Fruit fly (Drosophila melanogaster) whole organism, embryonic: Measurements from ENCODE around the gene CG4074.

Source experiments
- Blimp-1 ChIP-seq: fragments of 200-800 bp; sonication (Bioruptor generic); optimal IDR thresholded peaks from 3 replicates; lab custom pipeline; 2018; ENCODE audit warnings: missing biosample characterization, missing genetic modification characterization, mild to moderate bottlenecking, moderate library complexity, missing genetic modification reagents
- C15 ChIP-seq: fragments of 200-800 bp; sonication (Bioruptor generic); IDR thresholded peaks from 3 replicates; pipeline ENCODE4 v1.3.6; 2022; ENCODE audit warnings: missing biosample characterization, missing genetic modification characterization
- CG11723 ChIP-seq: fragments of 200-800 bp; sonication (Bioruptor generic); optimal IDR thresholded peaks from 2 replicates; lab custom pipeline; 2017; ENCODE audit warnings: missing biosample characterization, mild to moderate bottlenecking, missing genetic modification characterization
- CG12219 ChIP-seq: fragments of 200-800 bp; sonication (Bioruptor generic); optimal IDR thresholded peaks from 3 replicates; lab custom pipeline; 2018; ENCODE audit warnings: missing biosample characterization, mild to moderate bottlenecking, missing genetic modification characterization
- CG14667 ChIP-seq: fragments of 200-800 bp; sonication (Bioruptor generic); IDR thresholded peaks from 2 replicates; pipeline ENCODE4 v1.3.6; 2022; ENCODE audit warnings: missing biosample characterization, missing genetic modification characterization
- CG15073 ChIP-seq: fragments of 200-800 bp; sonication (Bioruptor generic); optimal IDR thresholded peaks from 2 replicates; lab custom pipeline; 2016; ENCODE audit warnings: missing biosample characterization, missing genetic modification characterization
- CG18599 ChIP-seq: fragments of 200-800 bp; sonication (Bioruptor generic); optimal IDR thresholded peaks from 3 replicates; lab custom pipeline; 2017; ENCODE audit warnings: missing biosample characterization, missing genetic modification characterization, mild to moderate bottlenecking, moderate library complexity, missing genetic modification reagents
- CG4282 ChIP-seq: fragments of 200-800 bp; sonication (Bioruptor generic); optimal IDR thresholded peaks from 2 replicates; lab custom pipeline; 2016; ENCODE audit warnings: missing biosample characterization, missing genetic modification characterization
- CG5953 ChIP-seq: fragments of 200-800 bp; sonication (Bioruptor generic); IDR thresholded peaks from 2 replicates; pipeline ENCODE4 v1.3.6; 2022; ENCODE audit warnings: missing biosample characterization, missing genetic modification characterization
- CG6175 ChIP-seq: fragments of 200-800 bp; sonication (Bioruptor generic); IDR thresholded peaks from 3 replicates; pipeline ENCODE4 v1.3.6; 2022; ENCODE audit warnings: missing biosample characterization, missing genetic modification characterization
- CG6765 ChIP-seq: fragments of 200-800 bp; sonication (Bioruptor generic); optimal IDR thresholded peaks from 3 replicates; lab custom pipeline; 2017; ENCODE audit warnings: missing biosample characterization, mild to moderate bottlenecking, missing genetic modification characterization
- CG7271 ChIP-seq: fragments of 200-800 bp; sonication (Bioruptor generic); optimal IDR thresholded peaks from 2 replicates; lab custom pipeline; 2018; ENCODE audit warnings: missing biosample characterization, mild to moderate bottlenecking, missing genetic modification characterization, moderate library complexity
- CG7987 ChIP-seq: fragments of 200-800 bp; sonication (Bioruptor generic); optimal IDR thresholded peaks from 2 replicates; lab custom pipeline; 2018; ENCODE audit warnings: missing biosample characterization, mild to moderate bottlenecking, missing genetic modification characterization, moderate library complexity
- CG8290 ChIP-seq, 3 experiments: fragments of 200-800 bp; sonication (Bioruptor generic); optimal IDR thresholded peaks; 2 replicates each; lab custom pipeline; 2016 to 2019; ENCODE audit warnings: missing biosample characterization in 3 of 3, missing genetic modification characterization in 3 of 3, mild to moderate bottlenecking in 2 of 3, moderate library complexity in 1 of 3
- D19B ChIP-seq: fragments of 200-800 bp; sonication (Bioruptor generic); optimal IDR thresholded peaks from 2 replicates; lab custom pipeline; 2017; ENCODE audit warnings: missing biosample characterization, mild to moderate bottlenecking, missing genetic modification characterization
- Dbx ChIP-seq: fragments of 200-800 bp; sonication (Bioruptor generic); IDR thresholded peaks from 3 replicates; pipeline ENCODE4 v1.3.6; 2022; ENCODE audit warnings: missing biosample characterization, missing genetic modification characterization
- Deaf1 ChIP-seq: fragments of 200-800 bp; optimal IDR thresholded peaks from 3 replicates; lab custom pipeline; 2019; ENCODE audit warnings: missing biosample characterization, mild to moderate bottlenecking, missing genetic modification characterization, moderate library complexity
- Dfd ChIP-seq, 2 experiments: fragments of >200 bp; optimal IDR thresholded peaks; 2 replicates each; lab custom pipeline; 2017; ENCODE audit warnings: missing biosample characterization in 2 of 2, missing genetic modification characterization in 2 of 2
- Ets65A ChIP-seq: fragments of 200-800 bp; sonication (Bioruptor generic); peaks from one replicate; lab custom pipeline; 2016; ENCODE audit warnings: missing biosample characterization, missing genetic modification characterization
- Hey ChIP-seq: fragments of 200-800 bp; sonication (Bioruptor generic); optimal IDR thresholded peaks from 3 replicates; lab custom pipeline; 2018; ENCODE audit warnings: missing biosample characterization, mild to moderate bottlenecking, missing genetic modification characterization
- Lhr ChIP-seq: fragments of 200-800 bp; sonication (Bioruptor generic); optimal IDR thresholded peaks from 3 replicates; lab custom pipeline; 2017; ENCODE audit warnings: mild to moderate bottlenecking, missing biosample characterization, missing genetic modification reagents, missing genetic modification characterization
- Lpt ChIP-seq: fragments of >200 bp; optimal IDR thresholded peaks from 2 replicates; lab custom pipeline; 2018; ENCODE audit warnings: missing biosample characterization, missing genetic modification characterization
- MBD-R2 ChIP-seq: fragments of 200-800 bp; sonication (Bioruptor generic); IDR thresholded peaks from 2 replicates; pipeline ENCODE4 v1.3.6; 2022; ENCODE audit warnings: missing biosample characterization, missing genetic modification characterization
- Med ChIP-seq: fragments of 200-800 bp; sonication (Bioruptor generic); peaks from one replicate; lab custom pipeline; 2016; ENCODE audit warnings: missing biosample characterization, missing genetic modification characterization, mild to moderate bottlenecking, inconsistent platforms, moderate library complexity
- NK7.1 ChIP-seq: fragments of 200-800 bp; sonication (Bioruptor generic); optimal IDR thresholded peaks from 3 replicates; lab custom pipeline; 2016; ENCODE audit warnings: missing biosample characterization, missing genetic modification characterization
- Nf-YB ChIP-seq: fragments of 200-800 bp; sonication (Bioruptor generic); optimal IDR thresholded peaks from 3 replicates; lab custom pipeline; 2019; ENCODE audit warnings: missing biosample characterization, mild to moderate bottlenecking, missing genetic modification characterization, moderate library complexity
- NfI ChIP-seq: fragments of 200-800 bp; sonication (Bioruptor generic); optimal IDR thresholded peaks from 3 replicates; lab custom pipeline; 2018; ENCODE audit warnings: missing biosample characterization, mild to moderate bottlenecking, missing genetic modification characterization, moderate library complexity
- Opbp ChIP-seq: fragments of 200-800 bp; sonication (Bioruptor generic); IDR thresholded peaks from 3 replicates; pipeline ENCODE4 v1.3.6; 2022; ENCODE audit warnings: missing biosample characterization, missing genetic modification characterization; ENCODE audit not compliant: partially characterized antibody
- Six4 ChIP-seq: fragments of 200-800 bp; sonication (Bioruptor generic); optimal IDR thresholded peaks from 2 replicates; lab custom pipeline; 2016; ENCODE audit warnings: missing biosample characterization, missing genetic modification characterization
- ab ChIP-seq: fragments of 200-800 bp; sonication (Bioruptor generic); optimal IDR thresholded peaks from 2 replicates; lab custom pipeline; 2016; ENCODE audit warnings: missing biosample characterization, missing genetic modification characterization
- danr ChIP-seq: fragments of 200-800 bp; sonication (Bioruptor generic); IDR thresholded peaks from 2 replicates; pipeline ENCODE4 v1.3.6; 2022; ENCODE audit warnings: missing biosample characterization, missing genetic modification characterization
- disco-r ChIP-seq: fragments of 200-800 bp; sonication (Bioruptor generic); optimal IDR thresholded peaks from 2 replicates; lab custom pipeline; 2016; ENCODE audit warnings: missing biosample characterization, missing genetic modification characterization
- en ChIP-seq: fragments of 200-800 bp; sonication (Bioruptor generic); optimal IDR thresholded peaks from 2 replicates; lab custom pipeline; 2016; ENCODE audit warnings: missing biosample characterization, missing genetic modification characterization
- ftz-f1 ChIP-seq: fragments of 200-800 bp; sonication (Bioruptor generic); optimal IDR thresholded peaks from 2 replicates; lab custom pipeline; 2016; ENCODE audit warnings: missing biosample characterization, missing genetic modification characterization
- gce ChIP-seq: fragments of 200-800 bp; sonication (Bioruptor generic); IDR thresholded peaks from 3 replicates; pipeline ENCODE4 v1.3.6; 2022; ENCODE audit warnings: missing biosample characterization, missing genetic modification characterization
- hb ChIP-seq: fragments of 200-800 bp; sonication (Bioruptor generic); IDR thresholded peaks from 3 replicates; pipeline ENCODE4 v1.3.6; 2022; ENCODE audit warnings: missing biosample characterization, missing genetic modification characterization; ENCODE audit not compliant: partially characterized antibody
- klu ChIP-seq: fragments of 200-800 bp; sonication (Bioruptor generic); IDR thresholded peaks from 2 replicates; pipeline ENCODE4 v1.3.6; 2022; ENCODE audit warnings: missing biosample characterization, missing genetic modification characterization
- lab ChIP-seq: fragments of 200-800 bp; sonication (Bioruptor generic); optimal IDR thresholded peaks from 3 replicates; lab custom pipeline; 2017; ENCODE audit warnings: missing biosample characterization, missing genetic modification characterization, mild to moderate bottlenecking, moderate library complexity, missing genetic modification reagents
- nerfin-1 ChIP-seq: fragments of 200-800 bp; sonication (Bioruptor generic); optimal IDR thresholded peaks from 3 replicates; lab custom pipeline; 2019; ENCODE audit warnings: missing biosample characterization, mild to moderate bottlenecking, missing genetic modification characterization, moderate library complexity
- pfk ChIP-seq: fragments of 200-800 bp; sonication (Bioruptor generic); optimal IDR thresholded peaks from 2 replicates; lab custom pipeline; 2018; ENCODE audit warnings: missing biosample characterization, mild to moderate bottlenecking, missing genetic modification characterization, moderate library complexity
- pros ChIP-seq: fragments of 200-800 bp; sonication (Bioruptor generic); optimal IDR thresholded peaks from 3 replicates; lab custom pipeline; 2019; ENCODE audit warnings: missing biosample characterization, mild to moderate bottlenecking, missing genetic modification characterization, moderate library complexity
- pum ChIP-seq: fragments of 200-800 bp; sonication (Bioruptor generic); optimal IDR thresholded peaks from 2 replicates; lab custom pipeline; 2016; ENCODE audit warnings: missing biosample characterization, missing genetic modification characterization
- sens ChIP-seq: fragments of 200-800 bp; sonication (Bioruptor generic); peaks from one replicate; lab custom pipeline; 2016; ENCODE audit warnings: missing biosample characterization, missing genetic modification characterization
- seq ChIP-seq: fragments of 200-800 bp; sonication (Bioruptor generic); IDR thresholded peaks from 2 replicates; pipeline ENCODE4 v1.3.6; 2022; ENCODE audit warnings: missing biosample characterization, missing genetic modification characterization
- slbo ChIP-seq: fragments of 200-800 bp; sonication (Bioruptor generic); IDR thresholded peaks from 2 replicates; pipeline ENCODE4 v1.3.6; 2022; ENCODE audit warnings: missing biosample characterization, missing genetic modification characterization
- trem ChIP-seq: fragments of 200-800 bp; optimal IDR thresholded peaks from 3 replicates; lab custom pipeline; 2019; ENCODE audit warnings: missing biosample characterization, mild to moderate bottlenecking, missing genetic modification characterization, moderate library complexity
- vfl ChIP-seq: fragments of 200-800 bp; sonication (Bioruptor generic); optimal IDR thresholded peaks from 2 replicates; lab custom pipeline; 2016; ENCODE audit warnings: missing biosample characterization, missing genetic modification characterization
- z ChIP-seq: fragments of 200-800 bp; sonication (Bioruptor generic); IDR thresholded peaks from 3 replicates; pipeline ENCODE4 v1.3.6; 2022; ENCODE audit warnings: missing biosample characterization, missing genetic modification characterization
- zf30C ChIP-seq: fragments of 200-800 bp; sonication (Bioruptor generic); optimal IDR thresholded peaks from 3 replicates; lab custom pipeline; 2018; ENCODE audit warnings: missing biosample characterization, mild to moderate bottlenecking, missing genetic modification characterization

Gene CG4074

dm6 chr3L:20798325-20798846 lies 29.1 kb upstream of the CG4074 start, which contains the start of the genes CG3698 and tzn (continued):
- peak; percentile 98 for TF ChIP-seq lab (GFP tag; lab: Kevin White, UChicago)
- peak; percentile 92 for TF ChIP-seq C15 (GFP tag; lab: Robert Waterston, UW)
- TF ChIP-seq vfl = peak; percentile 67
- peak; percentile 38 for TF ChIP-seq CG4282
- TF ChIP-seq D19B (GFP tag; lab: Kevin White, UChicago) = peak; percentile 86
- peak; percentile 96 for TF ChIP-seq MBD-R2 (GFP tag; lab: Robert Waterston, UW)
- peak; percentile 97 for TF ChIP-seq CG6765
- TF ChIP-seq Blimp-1 (GFP tag; lab: Kevin White, UChicago) = no peak
- peak; percentile 80 for TF ChIP-seq disco-r (GFP tag; lab: Kevin White, UChicago)
- peak; percentile 92 for TF ChIP-seq sens (GFP tag; lab: Kevin White, UChicago)
- no peak for TF ChIP-seq Lpt (GFP tag; lab: Kevin White, UChicago)
- peak; percentile 66 for TF ChIP-seq pum
- TF ChIP-seq Lhr (GFP tag; lab: Kevin White, UChicago) = peak; percentile 99
- TF ChIP-seq NK7.1 (GFP tag; lab: Kevin White, UChicago) = peak; percentile 72
- no peak for TF ChIP-seq Dfd (GFP tag; optimal IDR thresholded peaks at IDR 0.05; lab: Kevin White, UChicago)
- peak; percentile 98 for TF ChIP-seq NfI (GFP tag; lab: Kevin White, UChicago)
- TF ChIP-seq CG18599 (GFP tag; lab: Kevin White, UChicago) = peak; percentile 93
- TF ChIP-seq slbo (GFP tag; lab: Robert Waterston, UW) = peak; percentile 96
- TF ChIP-seq danr (GFP tag; lab: Robert Waterston, UW) = peak; percentile 67
- peak; percentile 85 for TF ChIP-seq en

DNA sequence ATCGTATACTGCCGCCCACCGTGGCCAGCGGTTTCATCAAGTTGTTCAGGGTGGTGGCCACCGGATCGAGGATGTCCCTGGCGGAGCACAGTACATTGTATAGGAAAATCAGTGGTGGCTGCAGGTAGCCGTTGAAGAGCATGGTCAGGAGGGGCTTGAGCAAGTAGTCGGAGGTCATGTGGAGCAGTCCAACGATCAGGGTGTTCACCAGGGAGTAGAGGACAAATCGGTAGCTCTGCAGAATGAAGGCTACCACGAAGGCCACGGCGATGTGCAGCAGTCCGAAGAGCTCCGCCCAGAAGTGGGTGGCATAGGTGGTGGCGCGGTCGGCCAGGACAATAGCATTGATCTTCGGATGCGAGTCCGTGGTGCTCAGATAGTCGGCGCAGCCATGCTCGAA lies 28.1 kb upstream of the CG4074 start:
- TF ChIP-seq CG6175 (0 out of 3 replicates have a peak, but pooled peaks have one; percentile 20), sens (GFP tag; lab: Kevin White, UChicago) (peak; percentile 11), CG7987 (GFP tag; lab: Kevin White, UChicago) (no peak), CG5953 (0 out of 2 replicates have a peak, but pooled peaks have one; percentile 11), CG11723 (GFP tag; lab: Kevin White, UChicago) (no peak), Ets65A (GFP tag; lab: Kevin White, UChicago) (peak; percentile 93), Med (GFP tag; lab: Kevin White, UChicago) (peak; percentile 44), Dbx (0 out of 3 replicates have a peak, but pooled peaks have one; percentile 13), CG15073 (GFP tag; lab: Kevin White, UChicago) (no peak)

- TF ChIP-seq Deaf1 (tag; lab: Kevin White, UChicago) (no peak), CG7271 (tag; lab: Kevin White, UChicago) (no peak), ab (GFP tag; lab: Kevin White, UChicago) (no peak), trem (tag; lab: Kevin White, UChicago) (no peak), CG12219 (GFP tag; lab: Kevin White, UChicago) (no peak), CG14667 (GFP tag; lab: Robert Waterston, UW) (no peak), CG6765 (no peak), Six4 (GFP tag; lab: Kevin White, UChicago) (peak; percentile 39), pfk (GFP tag; lab: Kevin White, UChicago) (peak; percentile 98), z (GFP tag; lab: Robert Waterston, UW) (no peak), hb (GFP tag; lab: Robert Waterston, UW) (no peak), ftz-f1 (no peak), Hey (tag; lab: Kevin White, UChicago) (no peak), Opbp (no peak; the same call in 2 of the 3 replicates), zf30C (GFP tag; lab: Kevin White, UChicago) (peak; percentile 12), gce (no peak), klu (no peak), seq (peak; percentile 68; the same call in 1 of the 2 replicates), nerfin-1 (peak; percentile 28), CG8290 (GFP tag; optimal IDR thresholded peaks at IDR 0.05; lab: Kevin White, UChicago) (no peak), CG8290 (tag; optimal IDR thresholded peaks at IDR 0.05; lab: Kevin White, UChicago) (no peak), pros (GFP tag; lab: Kevin White, UChicago) (peak; percentile 70), Nf-YB (GFP tag; lab: Kevin White, UChicago) (peak; percentile 86)
Observed at dm6 chr3L:20796757-20797156, 27.5 kb upstream of the CG4074 start.
